Worm (Caenorhabditis elegans) whole organism, young adult: ENCODE data around the gene F57F4.1.

Experiments used
- B0336.3 ChIP-seq: fragments of 200-800 bp; sonication (Bioruptor generic); IDR thresholded peaks from 2 replicates; pipeline ENCODE4 v1.3.6; 2022; ENCODE audit warnings: missing genetic modification characterization, missing compliant biosample characterization
- F23B12.7 ChIP-seq: sonication (generic microtip); optimal IDR thresholded peaks from 2 replicates; lab custom pipeline; 2017; ENCODE audit warnings: missing genetic modification characterization, mild to moderate bottlenecking, missing compliant biosample characterization, antibody characterized with exemption, moderate library complexity; ENCODE audit not compliant: insufficient read depth
- F33H1.4 ChIP-seq: fragments of 200-800 bp; sonication (Bioruptor generic); IDR thresholded peaks from 2 replicates; pipeline ENCODE4 v1.3.6; 2022; ENCODE audit warnings: missing genetic modification reagents, missing genetic modification characterization, missing compliant biosample characterization
- F55B11.4 ChIP-seq: sonication (generic microtip); optimal IDR thresholded peaks from 2 replicates; lab custom pipeline; 2016; ENCODE audit warnings: missing compliant biosample characterization, missing genetic modification characterization, borderline replicate concordance; ENCODE audit not compliant: insufficient read depth
- F57C9.4 ChIP-seq: sonication (generic microtip); optimal IDR thresholded peaks from 2 replicates; lab custom pipeline; 2017; ENCODE audit warnings: mild to moderate bottlenecking, missing genetic modification characterization, missing compliant biosample characterization
- K11D2.4 ChIP-seq: fragments of 200-800 bp; sonication (Bioruptor generic); IDR thresholded peaks from 2 replicates; pipeline ENCODE4 v1.3.6; 2022; ENCODE audit warnings: missing genetic modification reagents, missing genetic modification characterization, missing compliant biosample characterization
- T26A5.8 ChIP-seq: sonication (generic microtip); optimal IDR thresholded peaks from 2 replicates; lab custom pipeline; 2016; ENCODE audit warnings: missing genetic modification characterization, missing compliant biosample characterization
- Y53F4B.3 ChIP-seq: fragments of 200-800 bp; sonication (Bioruptor generic); IDR thresholded peaks from 2 replicates; pipeline ENCODE4 v1.3.6; 2022; ENCODE audit warnings: missing genetic modification reagents, missing genetic modification characterization, missing compliant biosample characterization
- attf-3 ChIP-seq: fragments of 200-800 bp; sonication (Bioruptor generic); conservative IDR thresholded peaks from 2 replicates; pipeline ENCODE4 v1.3.6; 2022; ENCODE audit warnings: missing genetic modification reagents, missing genetic modification characterization, missing compliant biosample characterization
- attf-5 ChIP-seq: fragments of 200-800 bp; sonication (Bioruptor generic); optimal IDR thresholded peaks from 2 replicates; lab custom pipeline; 2018; ENCODE audit warnings: mild to moderate bottlenecking, missing genetic modification characterization, missing compliant biosample characterization
- bed-2 ChIP-seq: fragments of 200-800 bp; sonication (Bioruptor generic); IDR thresholded peaks from 2 replicates; pipeline ENCODE4 v1.3.6; 2022; ENCODE audit warnings: missing genetic modification reagents, missing genetic modification characterization, missing compliant biosample characterization
- cebp-1 ChIP-seq, 2 experiments: fragments of 200-800 bp in 1 of 2; sonication (Bioruptor generic) in 1 of 2; sonication (generic microtip) in 1 of 2; IDR thresholded peaks in 1 of 2; optimal IDR thresholded peaks in 1 of 2; 2 replicates each; pipeline versions ENCODE4 v1.3.6 to Lab custom; 2017 to 2022; ENCODE audit warnings: missing compliant biosample characterization in 2 of 2, missing genetic modification characterization in 2 of 2, mild to moderate bottlenecking in 1 of 2, missing genetic modification reagents in 1 of 2, moderate library complexity in 1 of 2
- ceh-79 ChIP-seq: sonication (generic microtip); optimal IDR thresholded peaks from 2 replicates; lab custom pipeline; 2017; ENCODE audit warnings: mild to moderate bottlenecking, missing genetic modification characterization, missing compliant biosample characterization
- ceh-91 ChIP-seq: fragments of 200-800 bp; sonication (Bioruptor generic); IDR thresholded peaks from 2 replicates; pipeline ENCODE4 v1.3.6; 2022; ENCODE audit warnings: missing genetic modification reagents, missing genetic modification characterization, missing compliant biosample characterization
- dox-1 ChIP-seq: fragments of 200-800 bp; sonication (Bioruptor generic); IDR thresholded peaks from 2 replicates; pipeline ENCODE4 v1.3.6; 2022; ENCODE audit warnings: missing genetic modification reagents, missing genetic modification characterization, missing compliant biosample characterization
- hlh-12 ChIP-seq: sonication (generic microtip); optimal IDR thresholded peaks from 2 replicates; lab custom pipeline; 2016; ENCODE audit warnings: missing genetic modification characterization, missing compliant biosample characterization
- let-607 ChIP-seq, 2 experiments: fragments of 200-800 bp in 1 of 2; sonication (Bioruptor generic) in 1 of 2; sonication (generic microtip) in 1 of 2; optimal IDR thresholded peaks; 2 replicates each; lab custom pipeline; 2016 to 2018; ENCODE audit warnings: mild to moderate bottlenecking in 2 of 2, missing compliant biosample characterization in 2 of 2, missing genetic modification characterization in 2 of 2, moderate library complexity in 2 of 2, missing genotype in 1 of 2
- lin-26 ChIP-seq: fragments of 200-800 bp; sonication (Bioruptor generic); IDR thresholded peaks from 2 replicates; pipeline ENCODE4 v1.3.6; 2022; ENCODE audit warnings: missing genetic modification reagents, missing genetic modification characterization, missing compliant biosample characterization
- lsy-27 ChIP-seq: sonication (generic microtip); optimal IDR thresholded peaks from 2 replicates; lab custom pipeline; 2017; ENCODE audit warnings: missing genetic modification characterization, mild to moderate bottlenecking, missing compliant biosample characterization, antibody characterized with exemption, missing genotype, borderline replicate concordance; ENCODE audit not compliant: insufficient read depth
- madf-10 ChIP-seq: sonication (generic microtip); optimal IDR thresholded peaks from 2 replicates; lab custom pipeline; 2016; ENCODE audit warnings: mild to moderate bottlenecking, missing genetic modification characterization, missing compliant biosample characterization
- madf-6 ChIP-seq: fragments of 200-800 bp; sonication (Bioruptor generic); IDR thresholded peaks from 2 replicates; pipeline ENCODE4 v1.3.6; 2022; ENCODE audit warnings: missing genetic modification reagents, missing genetic modification characterization, missing compliant biosample characterization
- mcd-1 ChIP-seq: fragments of 200-800 bp; sonication (Bioruptor generic); IDR thresholded peaks from 2 replicates; pipeline ENCODE4 v1.3.6; 2022; ENCODE audit warnings: missing genetic modification reagents, missing genetic modification characterization, missing compliant biosample characterization
- pbrm-1 ChIP-seq: fragments of 200-800 bp; sonication (Bioruptor generic); IDR thresholded peaks from 2 replicates; pipeline ENCODE4 v1.3.6; 2022; ENCODE audit warnings: missing genetic modification reagents, missing genetic modification characterization, missing compliant biosample characterization
- sdz-38 ChIP-seq: sonication (generic microtip); optimal IDR thresholded peaks from 2 replicates; lab custom pipeline; 2016; ENCODE audit warnings: missing genotype, missing genetic modification characterization, missing compliant biosample characterization
- snpc-4 ChIP-seq, 5 experiments: fragments of 150-350 bp in 1 of 5; sonication (generic microtip) in 4 of 5; optimal IDR thresholded peaks; 2 replicates each; lab custom pipeline; 2014 to 2018; ENCODE audit warnings: missing genetic modification characterization in 5 of 5, missing biosample characterization in 3 of 5, antibody characterized with exemption in 2 of 5, mild to moderate bottlenecking in 2 of 5, missing compliant biosample characterization in 2 of 5, missing genotype in 2 of 5, moderate library complexity in 2 of 5, missing genetic modification reagents in 1 of 5
- xnd-1 ChIP-seq: sonication (generic microtip); optimal IDR thresholded peaks from 2 replicates; lab custom pipeline; 2016; ENCODE audit warnings: missing genotype, missing genetic modification reagents, missing genetic modification characterization, missing compliant biosample characterization
- zfh-2 ChIP-seq: fragments of 200-800 bp; sonication (Bioruptor generic); conservative IDR thresholded peaks from 2 replicates; pipeline ENCODE4 v1.3.6; 2022; ENCODE audit warnings: missing genetic modification reagents, missing genetic modification characterization, missing compliant biosample characterization
- ztf-22 ChIP-seq: fragments of 200-800 bp; sonication (Bioruptor generic); optimal IDR thresholded peaks from 2 replicates; lab custom pipeline; 2018; ENCODE audit warnings: mild to moderate bottlenecking, missing genetic modification characterization, moderate library complexity, missing compliant biosample characterization
- ztf-28 ChIP-seq: fragments of 200-800 bp; sonication (Bioruptor generic); IDR thresholded peaks from 2 replicates; pipeline ENCODE4 v1.3.6; 2022; ENCODE audit warnings: missing genetic modification reagents, missing genetic modification characterization, missing compliant biosample characterization

The F57F4.1 gene

DNA sequence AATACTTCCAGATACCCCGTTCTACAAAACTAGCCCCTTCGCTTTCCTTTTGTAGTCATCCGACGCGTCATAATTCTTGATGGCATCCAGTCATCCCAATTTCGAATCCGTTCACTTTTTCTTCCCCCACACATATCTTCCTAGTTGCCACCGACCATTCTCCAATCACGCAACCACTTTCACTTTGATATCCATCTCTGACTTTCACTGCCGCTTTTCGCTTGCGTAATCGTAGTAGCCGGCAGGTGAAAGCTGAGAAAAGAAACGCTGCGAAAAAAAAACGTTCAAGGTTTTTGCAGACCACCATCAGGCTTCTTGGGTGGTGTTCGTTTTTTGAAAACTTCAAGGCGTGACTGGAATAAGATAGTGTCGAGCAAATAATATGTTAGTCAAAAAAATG is 37.9 kb upstream of the F57F4.1 start:
- no peak for TF ChIP-seq attf-3 (GFP tag; lab: Robert Waterston, UW)
- 0 out of 2 replicates have a peak, but pooled peaks have one; percentile 7 for TF ChIP-seq ztf-28 (GFP tag; lab: Robert Waterston, UW)
- no peak for TF ChIP-seq F55B11.4 (tag; lab: Kevin White, UChicago)
- no peak for TF ChIP-seq mcd-1 (GFP tag; lab: Robert Waterston, UW)
- no peak for TF ChIP-seq pbrm-1 (GFP tag; lab: Robert Waterston, UW)
- no peak for TF ChIP-seq ceh-79 (tag; lab: Kevin White, UChicago)
- no peak for TF ChIP-seq K11D2.4 (GFP tag; lab: Robert Waterston, UW)

DNA sequence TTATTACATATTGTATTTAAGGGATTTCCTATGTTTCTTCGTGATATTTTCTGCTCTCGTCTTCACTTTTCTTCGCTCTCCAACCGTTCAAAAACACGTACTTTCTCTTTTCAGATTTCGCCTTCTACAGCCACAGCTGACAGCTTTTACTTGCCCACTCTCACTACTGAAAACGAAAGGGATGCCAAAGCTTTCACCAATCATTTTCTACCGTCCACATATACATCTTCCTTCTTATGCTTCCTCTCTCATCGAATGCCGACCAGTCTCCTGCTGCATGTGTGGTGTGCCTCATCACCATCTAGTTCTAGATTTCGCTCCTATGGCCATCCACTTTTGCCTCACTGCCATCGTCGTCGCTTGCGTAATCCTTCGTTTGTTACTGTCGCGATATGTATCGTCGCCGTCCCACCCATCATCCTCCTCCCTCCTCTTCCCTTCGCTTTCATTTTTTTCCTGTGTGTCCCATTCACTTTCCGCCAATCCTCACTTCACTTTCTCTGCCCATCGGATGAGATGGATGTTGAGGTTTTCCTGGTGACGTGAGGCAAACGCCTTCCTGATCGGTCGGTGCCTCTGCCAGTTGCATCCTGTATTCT is 37.0 kb upstream of the F57F4.1 start:
- TF ChIP-seq zfh-2 (GFP tag; lab: Robert Waterston, UW) (0 out of 2 replicates have a peak, but pooled peaks have one; percentile 7), lin-26 (no peak)

DNA sequence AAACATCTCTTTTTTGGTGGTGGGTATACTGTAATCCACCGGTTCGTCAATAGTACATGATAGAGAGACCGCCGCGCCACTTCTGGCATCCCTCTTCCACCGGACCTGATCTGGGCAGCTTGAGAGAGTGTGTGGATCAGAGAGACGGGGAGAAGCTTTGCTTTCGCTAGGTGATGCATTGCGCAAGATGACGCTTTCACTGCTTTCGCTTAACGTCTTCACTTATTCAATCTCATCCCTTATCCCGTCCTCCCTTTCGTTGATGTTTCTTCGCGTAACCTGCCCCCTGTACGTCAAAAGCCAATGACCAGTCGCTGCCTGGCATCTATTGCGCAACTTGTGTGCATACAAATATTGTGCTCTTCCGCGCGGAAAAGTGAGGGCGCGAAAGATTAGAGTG is 36.1 kb upstream of the F57F4.1 start:
- TF ChIP-seq dox-1 (GFP tag; lab: Robert Waterston, UW) (0 out of 2 replicates have a peak, but pooled peaks have one; percentile 21), hlh-12 (no peak), zfh-2 (GFP tag; lab: Robert Waterston, UW) (peak; percentile 50), cebp-1 (GFP tag; IDR thresholded peaks at IDR 0.05; lab: Robert Waterston, UW) (no peak), cebp-1 (tag; optimal IDR thresholded peaks at IDR 0.05; lab: Kevin White, UChicago) (no peak)

DNA sequence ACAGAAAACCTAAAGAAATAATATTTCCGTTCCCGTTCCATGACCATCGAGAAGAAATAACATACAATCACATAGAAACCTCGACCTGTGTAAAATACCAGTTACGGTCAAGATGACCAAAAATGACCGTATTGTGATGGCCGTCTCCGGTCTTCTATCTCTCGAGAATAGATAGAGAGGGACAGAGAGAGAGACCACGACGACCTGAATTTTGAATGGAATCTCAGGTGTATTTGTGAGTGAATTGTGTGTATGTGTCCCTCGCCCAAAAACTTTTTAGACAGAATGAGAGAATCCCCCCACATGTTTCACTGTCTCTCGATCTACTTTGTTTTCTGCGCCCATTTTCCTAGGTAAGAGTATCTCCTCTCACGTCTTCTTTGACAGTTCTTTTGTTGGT is 35.5 kb upstream of the F57F4.1 start:
- TF ChIP-seq lsy-27 (no peak), madf-6 (no peak), madf-10 (tag; lab: Kevin White, UChicago) (no peak), sdz-38 (tag; lab: Kevin White, UChicago) (no peak), ceh-91 (no peak), bed-2 (GFP tag; lab: Robert Waterston, UW) (no peak), attf-5 (no peak), hlh-12 (no peak), F57C9.4 (tag; lab: Kevin White, UChicago) (no peak), B0336.3 (GFP tag; lab: Robert Waterston, UW) (no peak), attf-3 (GFP tag; lab: Robert Waterston, UW) (no peak), let-607 (tag; optimal IDR thresholded peaks at IDR 0.05; lab: Kevin White, UChicago) (no peak), Y53F4B.3 (GFP tag; lab: Robert Waterston, UW) (no peak), xnd-1 (no peak), pbrm-1 (GFP tag; lab: Robert Waterston, UW) (no peak), F23B12.7 (tag; lab: Kevin White, UChicago) (no peak), T26A5.8 (tag; lab: Kevin White, UChicago) (no peak), ztf-22 (no peak), F33H1.4 (no peak)
- TF ChIP-seq, all 124 proteins: peak for 0

DNA sequence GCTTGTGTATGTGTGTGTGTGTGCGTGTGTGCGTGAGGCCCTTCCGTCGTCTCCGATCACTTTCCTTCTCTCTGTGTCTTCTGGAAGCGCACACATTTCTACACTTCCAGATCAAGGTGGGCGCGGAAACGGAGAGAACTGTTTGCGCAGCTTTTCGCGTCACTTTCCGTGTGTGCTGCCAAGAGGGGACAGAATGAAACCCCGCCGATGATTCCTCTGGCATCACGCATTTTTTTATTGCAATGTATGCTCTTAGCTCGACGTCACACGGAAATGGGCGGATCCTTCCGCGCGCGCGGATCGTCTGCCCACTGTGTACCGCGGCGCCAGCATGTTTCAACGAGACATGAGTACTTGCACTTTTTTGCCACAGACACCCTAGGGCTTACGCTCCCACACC is 34.9 kb upstream of the F57F4.1 start:
- TF ChIP-seq bed-2 (GFP tag; lab: Robert Waterston, UW): no peak
- TF ChIP-seq ztf-22: no peak
- TF ChIP-seq zfh-2 (GFP tag; lab: Robert Waterston, UW): peak; percentile 87
- peak; percentile 33; the same call in 1 of the 2 replicates for TF ChIP-seq dox-1 (GFP tag; lab: Robert Waterston, UW)
- TF ChIP-seq snpc-4 (GFP tag; optimal IDR thresholded peaks at IDR 0.05; lab: Kevin White, UChicago): no peak
- no peak for TF ChIP-seq snpc-4 (tag; optimal IDR thresholded peaks at IDR 0.05; lab: Kevin White, UChicago)
